Worm (Caenorhabditis elegans) whole organism, mixed stage, embryonic: Measurements from ENCODE around the gene Y57A10C.1.

Experiments
- M03D4.4 ChIP-seq: sonication (generic microtip); optimal IDR thresholded peaks from 2 replicates; lab custom pipeline; 2017; ENCODE audit warnings: mild to moderate bottlenecking, missing genetic modification characterization, missing compliant biosample characterization
- bed-3 ChIP-seq: fragments of 200-800 bp; sonication (Bioruptor generic); optimal IDR thresholded peaks from 3 replicates; lab custom pipeline; 2018; ENCODE audit warnings: mild to moderate bottlenecking, missing genetic modification characterization, moderate library complexity, missing compliant biosample characterization
- blmp-1 ChIP-seq: fragments of 150-350 bp; optimal IDR thresholded peaks from 2 replicates; lab custom pipeline; 2014; ENCODE audit warnings: missing biosample characterization, missing genetic modification characterization
- ceh-39 ChIP-seq: fragments of 150-350 bp; optimal IDR thresholded peaks from 2 replicates; lab custom pipeline; 2014; ENCODE audit warnings: missing biosample characterization, missing genetic modification characterization
- ceh-43 ChIP-seq: fragments of 200-800 bp; sonication (Bioruptor generic); optimal IDR thresholded peaks from 2 replicates; lab custom pipeline; 2018; ENCODE audit warnings: mild to moderate bottlenecking, missing genetic modification characterization, moderate library complexity, missing compliant biosample characterization
- elt-3 ChIP-seq: fragments of 150-350 bp; optimal IDR thresholded peaks from 2 replicates; lab custom pipeline; 2014; ENCODE audit warnings: missing biosample characterization, missing genetic modification characterization
- lin-13 ChIP-seq: fragments of 150-350 bp; optimal IDR thresholded peaks from 2 replicates; lab custom pipeline; 2014; ENCODE audit warnings: missing biosample characterization, missing genetic modification characterization
- mep-1 ChIP-seq: fragments of 150-350 bp; optimal IDR thresholded peaks from 2 replicates; lab custom pipeline; 2017; ENCODE audit warnings: missing biosample characterization, missing genetic modification reagents, missing genetic modification characterization, inconsistent platforms
- nhr-76 ChIP-seq: sonication (generic microtip); optimal IDR thresholded peaks from 2 replicates; lab custom pipeline; 2017; ENCODE audit warnings: missing biosample characterization, missing genetic modification characterization
- snpc-4 ChIP-seq: fragments of 150-350 bp; optimal IDR thresholded peaks from 2 replicates; lab custom pipeline; 2014; ENCODE audit warnings: missing biosample characterization, missing genetic modification characterization
- unc-39 ChIP-seq: fragments of 150-350 bp; optimal IDR thresholded peaks from 2 replicates; lab custom pipeline; 2014; ENCODE audit warnings: missing biosample characterization, missing genetic modification characterization
- unc-62 ChIP-seq: fragments of 150-350 bp; optimal IDR thresholded peaks from 2 replicates; lab custom pipeline; 2014; ENCODE audit warnings: missing biosample characterization, missing genetic modification reagents, missing genetic modification characterization
- ztf-11 ChIP-seq: fragments of 150-350 bp; optimal IDR thresholded peaks from 2 replicates; lab custom pipeline; 2014; ENCODE audit warnings: missing biosample characterization, missing genetic modification characterization

ce11 chrII:12417996-12418395 lies 5.7 kb upstream of the Y57A10C.1 start:
- TF ChIP-seq unc-62 (GFP tag; lab: Kevin White, UChicago) = no peak
- no peak for TF ChIP-seq unc-39 (tag; lab: Kevin White, UChicago)
- no peak for TF ChIP-seq ztf-11 (tag; lab: Kevin White, UChicago)
- no peak for TF ChIP-seq snpc-4 (tag; lab: Kevin White, UChicago)
- TF ChIP-seq blmp-1 (tag; lab: Kevin White, UChicago) = no peak
- TF ChIP-seq elt-3 (tag; lab: Kevin White, UChicago) = no peak
- no peak for TF ChIP-seq lin-13
- no peak for TF ChIP-seq ceh-39 (tag; lab: Kevin White, UChicago)
- no peak for TF ChIP-seq mep-1 (tag; lab: Kevin White, UChicago)
- no peak for TF ChIP-seq ceh-43
- no peak for TF ChIP-seq nhr-76 (tag; lab: Kevin White, UChicago)
- TF ChIP-seq bed-3 = no peak
- TF ChIP-seq M03D4.4 = no peak
